Fruit fly (Drosophila melanogaster): Measurements from ENCODE around the gene MME1.

The MME1 gene

dm6 chr2L:7043039-7043905 lies 15.9 kb downstream of the MME1 start (continued):
- TF ChIP-seq CG2889 (GFP tag; IDR thresholded peaks at IDR 0.05) = 0 out of 3 replicates have a peak, but pooled peaks have one; percentile 51
- peak; percentile 54; the same call in 1 of the 2 replicates for TF ChIP-seq ranshi (GFP tag; IDR thresholded peaks at IDR 0.05)
- peak; percentile 52 for TF ChIP-seq CG10209 (GFP tag; optimal IDR thresholded peaks at IDR 0.05)
- peak; percentile 41 for TF ChIP-seq CG12299 (tag; optimal IDR thresholded peaks at IDR 0.05)
- TF ChIP-seq cad (GFP tag; optimal IDR thresholded peaks at IDR 0.05) = no peak
- no peak for TF ChIP-seq dm (GFP tag; optimal IDR thresholded peaks at IDR 0.05)
- TF ChIP-seq croc (GFP tag; conservative IDR thresholded peaks at IDR 0.05) = no peak
- peak; percentile 56 for TF ChIP-seq gcm (GFP tag; optimal IDR thresholded peaks at IDR 0.05)
- peak; percentile 31 for TF ChIP-seq CG7556 (GFP tag; optimal IDR thresholded peaks at IDR 0.05)
- peak; percentile 18 for TF ChIP-seq ind (GFP tag; optimal IDR thresholded peaks at IDR 0.05)
- peak; percentile 42 for TF ChIP-seq row (GFP tag; IDR thresholded peaks at IDR 0.05)
- TF ChIP-seq CTCF (GFP tag; optimal IDR thresholded peaks at IDR 0.05) = no peak
- TF ChIP-seq CG17568 (GFP tag; optimal IDR thresholded peaks at IDR 0.05) = peak; percentile 6
- no peak for TF ChIP-seq CG9437 (GFP tag; optimal IDR thresholded peaks at IDR 0.05)
- no peak for TF ChIP-seq esg (GFP tag; conservative IDR thresholded peaks at IDR 0.05)
- peak; percentile 33 for TF ChIP-seq CG12236 (GFP tag; optimal IDR thresholded peaks at IDR 0.05)
- TF ChIP-seq CG18262 (tag; optimal IDR thresholded peaks at IDR 0.05) = peak; percentile 47
- no peak for TF ChIP-seq Bteb2 (GFP tag; optimal IDR thresholded peaks at IDR 0.05)
- no peak for TF ChIP-seq zfh2 (GFP tag; optimal IDR thresholded peaks at IDR 0.05)
- no peak for TF ChIP-seq NfI (GFP tag; optimal IDR thresholded peaks at IDR 0.05)
- no peak for TF ChIP-seq Dbx (GFP tag; IDR thresholded peaks at IDR 0.05)
- TF ChIP-seq B-H2 (GFP tag; optimal IDR thresholded peaks at IDR 0.05) = no peak
- no peak for TF ChIP-seq Ravus (GFP tag; IDR thresholded peaks at IDR 0.05)
- TF ChIP-seq Dip3 (GFP tag; optimal IDR thresholded peaks at IDR 0.05) = no peak
- peak; percentile 29; the same call in 1 of the 2 replicates for TF ChIP-seq CG4360 (GFP tag; IDR thresholded peaks at IDR 0.05)
- peak; percentile 37 for TF ChIP-seq CG11398 (GFP tag; optimal IDR thresholded peaks at IDR 0.05)
- TF ChIP-seq CG18011 (GFP tag; optimal IDR thresholded peaks at IDR 0.05) = no peak
- TF ChIP-seq ato (GFP tag; IDR thresholded peaks at IDR 0.05; ENCODE audit: partially characterized antibody) = no peak
- no peak for TF ChIP-seq CG16779 (GFP tag; IDR thresholded peaks at IDR 0.05)
- TF ChIP-seq CG5180 (GFP tag; optimal IDR thresholded peaks at IDR 0.05) = no peak
- TF ChIP-seq Gsc (GFP tag; IDR thresholded peaks at IDR 0.05) = no peak
- no peak for TF ChIP-seq CG43689 (GFP tag; IDR thresholded peaks at IDR 0.05)
- TF ChIP-seq CG15696 (tag; optimal IDR thresholded peaks at IDR 0.05) = peak; percentile 69
- no peak for TF ChIP-seq CG10979 (tag; optimal IDR thresholded peaks at IDR 0.05)
- TF ChIP-seq lola (GFP tag; optimal IDR thresholded peaks at IDR 0.05) = peak in 1 of 3 experiments; percentile 45
- TF ChIP-seq CG15073 (GFP tag; optimal IDR thresholded peaks at IDR 0.05) = no peak
- TF ChIP-seq CG1832 (GFP tag; optimal IDR thresholded peaks at IDR 0.05) = no peak
- peak; percentile 63 for TF ChIP-seq Xrp1 (GFP tag; IDR thresholded peaks at IDR 0.05)
- TF ChIP-seq NK7.1 (GFP tag; optimal IDR thresholded peaks at IDR 0.05) = no peak
- TF ChIP-seq sug (tag; optimal IDR thresholded peaks at IDR 0.05) = no peak
- TF ChIP-seq dpn (GFP tag; optimal IDR thresholded peaks at IDR 0.05) = no peak
- no peak for TF ChIP-seq Ets65A (GFP tag)
- no peak for TF ChIP-seq CG12391 (tag; optimal IDR thresholded peaks at IDR 0.05)
- TF ChIP-seq Med (GFP tag) = peak; percentile 78
- peak; percentile 83 for TF ChIP-seq ac (GFP tag; optimal IDR thresholded peaks at IDR 0.05)
- peak; percentile 21 for TF ChIP-seq CG13424 (tag; optimal IDR thresholded peaks at IDR 0.05)
- peak; percentile 58 for TF ChIP-seq CG10431 (GFP tag; optimal IDR thresholded peaks at IDR 0.05)
- no peak for TF ChIP-seq HHEX (GFP tag; optimal IDR thresholded peaks at IDR 0.05)
- TF ChIP-seq E2f2 (GFP tag; IDR thresholded peaks at IDR 0.05) = no peak
- TF ChIP-seq zen2 (GFP tag; IDR thresholded peaks at IDR 0.05; ENCODE audit: partially characterized antibody) = no peak
